Worm (Caenorhabditis elegans) whole organism, young adult: ENCODE data around the gene srh-79.
A peak's percentile ranks its signal among the peaks of the same experiment; 100 is the strongest.
"Not testable (repeated sequence)": the region's sequence is repeated elsewhere in the genome, so short reads cannot be mapped to it uniquely, and the experiment has no call there.

ENCODE experiments used
- B0035.1 ChIP-seq: sonication (generic microtip); optimal IDR thresholded peaks from 2 replicates; lab custom pipeline; 2016; ENCODE audit warnings: missing genetic modification characterization, mild to moderate bottlenecking, missing compliant biosample characterization, missing genotype, missing genetic modification reagents
- B0261.1 ChIP-seq: sonication (generic microtip); optimal IDR thresholded peaks from 2 replicates; lab custom pipeline; 2016; ENCODE audit warnings: mild to moderate bottlenecking, missing genetic modification characterization, moderate library complexity, missing compliant biosample characterization
- D2030.7 ChIP-seq: fragments of 200-800 bp; sonication (Bioruptor generic); IDR thresholded peaks from 2 replicates; pipeline ENCODE4 v1.3.6; 2022; ENCODE audit warnings: missing genetic modification reagents, missing genetic modification characterization, missing compliant biosample characterization
- F10E7.11 ChIP-seq: sonication (generic microtip); optimal IDR thresholded peaks from 2 replicates; lab custom pipeline; 2017; ENCODE audit warnings: mild to moderate bottlenecking, missing genetic modification characterization, moderate library complexity, missing compliant biosample characterization
- F22D6.2 ChIP-seq: sonication (generic microtip); optimal IDR thresholded peaks from 2 replicates; lab custom pipeline; 2016; ENCODE audit warnings: mild to moderate bottlenecking, missing genetic modification characterization, missing compliant biosample characterization
- F23B12.7 ChIP-seq: sonication (generic microtip); optimal IDR thresholded peaks from 2 replicates; lab custom pipeline; 2017; ENCODE audit warnings: missing genetic modification characterization, mild to moderate bottlenecking, missing compliant biosample characterization, antibody characterized with exemption, moderate library complexity; ENCODE audit not compliant: insufficient read depth
- T07F8.4 ChIP-seq: sonication (generic microtip); optimal IDR thresholded peaks from 2 replicates; lab custom pipeline; 2016; ENCODE audit warnings: mild to moderate bottlenecking, missing genetic modification characterization, moderate library complexity, missing compliant biosample characterization
- Y53F4B.3 ChIP-seq: fragments of 200-800 bp; sonication (Bioruptor generic); IDR thresholded peaks from 2 replicates; pipeline ENCODE4 v1.3.6; 2022; ENCODE audit warnings: missing genetic modification reagents, missing genetic modification characterization, missing compliant biosample characterization
- Y56A3A.18 ChIP-seq: fragments of 200-800 bp; sonication (Bioruptor generic); IDR thresholded peaks from 2 replicates; pipeline ENCODE4 v1.3.6; 2022; ENCODE audit warnings: missing genetic modification reagents, missing genetic modification characterization, missing compliant biosample characterization
- aptf-2 ChIP-seq: fragments of 200-800 bp; sonication (Bioruptor generic); conservative IDR thresholded peaks from 2 replicates; pipeline ENCODE4 v1.3.6; 2022; ENCODE audit warnings: missing genetic modification reagents, missing genetic modification characterization, missing compliant biosample characterization
- atf-7 ChIP-seq: sonication (generic microtip); optimal IDR thresholded peaks from 2 replicates; lab custom pipeline; 2017; ENCODE audit warnings: mild to moderate bottlenecking, missing genetic modification characterization, missing compliant biosample characterization
- ceh-91 ChIP-seq: fragments of 200-800 bp; sonication (Bioruptor generic); IDR thresholded peaks from 2 replicates; pipeline ENCODE4 v1.3.6; 2022; ENCODE audit warnings: missing genetic modification reagents, missing genetic modification characterization, missing compliant biosample characterization
- dpff-1 ChIP-seq: sonication (generic microtip); optimal IDR thresholded peaks from 2 replicates; lab custom pipeline; 2017; ENCODE audit warnings: mild to moderate bottlenecking, missing genetic modification characterization, missing compliant biosample characterization
- dpl-1 ChIP-seq: fragments of 150-350 bp; optimal IDR thresholded peaks from 2 replicates; lab custom pipeline; 2014; ENCODE audit warnings: missing biosample characterization, missing genetic modification reagents, missing genetic modification characterization
- efl-1 ChIP-seq: fragments of 150-350 bp; optimal IDR thresholded peaks from 2 replicates; lab custom pipeline; 2014; ENCODE audit warnings: missing biosample characterization, missing genetic modification reagents, missing genetic modification characterization
- egl-18 ChIP-seq: fragments of 200-800 bp; sonication (Bioruptor generic); IDR thresholded peaks from 2 replicates; pipeline ENCODE4 v1.3.6; 2022; ENCODE audit warnings: missing genetic modification reagents, missing genetic modification characterization, missing compliant biosample characterization
- ekl-4 ChIP-seq: fragments of 200-800 bp; sonication (Bioruptor generic); IDR thresholded peaks from 2 replicates; pipeline ENCODE4 v1.3.6; 2022; ENCODE audit warnings: missing genetic modification reagents, missing genetic modification characterization, missing compliant biosample characterization
- him-1 ChIP-seq: sonication (generic microtip); optimal IDR thresholded peaks from 2 replicates; lab custom pipeline; 2016; ENCODE audit warnings: missing genotype, missing genetic modification reagents, missing genetic modification characterization, missing compliant biosample characterization
- hmg-1.2 ChIP-seq: fragments of 200-800 bp; sonication (Bioruptor generic); IDR thresholded peaks from 2 replicates; pipeline ENCODE4 v1.3.6; 2022; ENCODE audit warnings: missing genetic modification reagents, missing genetic modification characterization, missing compliant biosample characterization
- lag-1 ChIP-seq: fragments of 200-800 bp; sonication (Bioruptor generic); IDR thresholded peaks from 2 replicates; pipeline ENCODE4 v1.3.6; 2022; ENCODE audit warnings: missing genetic modification reagents, missing genetic modification characterization, missing compliant biosample characterization
- lin-26 ChIP-seq: fragments of 200-800 bp; sonication (Bioruptor generic); IDR thresholded peaks from 2 replicates; pipeline ENCODE4 v1.3.6; 2022; ENCODE audit warnings: missing genetic modification reagents, missing genetic modification characterization, missing compliant biosample characterization
- lsl-1 ChIP-seq: fragments of 200-800 bp; sonication (Bioruptor generic); optimal IDR thresholded peaks from 2 replicates; lab custom pipeline; 2018; ENCODE audit warnings: mild to moderate bottlenecking, missing genetic modification characterization, moderate library complexity, missing compliant biosample characterization
- madf-6 ChIP-seq: fragments of 200-800 bp; sonication (Bioruptor generic); IDR thresholded peaks from 2 replicates; pipeline ENCODE4 v1.3.6; 2022; ENCODE audit warnings: missing genetic modification reagents, missing genetic modification characterization, missing compliant biosample characterization
- nfya-2 ChIP-seq: fragments of 200-800 bp; sonication (Bioruptor generic); IDR thresholded peaks from 2 replicates; pipeline ENCODE4 v1.3.6; 2022; ENCODE audit warnings: missing genetic modification reagents, missing genetic modification characterization, missing compliant biosample characterization
- nhr-90 ChIP-seq: sonication (generic microtip); optimal IDR thresholded peaks from 2 replicates; lab custom pipeline; 2016; ENCODE audit warnings: missing genotype, mild to moderate bottlenecking, missing genetic modification characterization, missing compliant biosample characterization
- pbrm-1 ChIP-seq: fragments of 200-800 bp; sonication (Bioruptor generic); IDR thresholded peaks from 2 replicates; pipeline ENCODE4 v1.3.6; 2022; ENCODE audit warnings: missing genetic modification reagents, missing genetic modification characterization, missing compliant biosample characterization
- repo-1 ChIP-seq: sonication (generic microtip); optimal IDR thresholded peaks from 2 replicates; lab custom pipeline; 2017; ENCODE audit warnings: mild to moderate bottlenecking, missing genetic modification characterization, missing compliant biosample characterization
- rpc-1 ChIP-seq, 2 experiments: fragments of 150-350 bp in 1 of 2; sonication (generic microtip) in 1 of 2; optimal IDR thresholded peaks; 2 replicates each; lab custom pipeline; 2014 to 2018; ENCODE audit warnings: missing biosample characterization in 1 of 2, missing genetic modification characterization in 1 of 2, missing genetic modification reagents in 1 of 2, missing genotype in 1 of 2
- snpc-4 ChIP-seq, 5 experiments: fragments of 150-350 bp in 1 of 5; sonication (generic microtip) in 4 of 5; optimal IDR thresholded peaks; 2 replicates each; lab custom pipeline; 2014 to 2018; ENCODE audit warnings: missing genetic modification characterization in 5 of 5, missing biosample characterization in 3 of 5, antibody characterized with exemption in 2 of 5, mild to moderate bottlenecking in 2 of 5, missing compliant biosample characterization in 2 of 5, missing genotype in 2 of 5, moderate library complexity in 2 of 5, missing genetic modification reagents in 1 of 5
- tbp1 ChIP-seq: fragments of 200-800 bp; sonication (Bioruptor generic); optimal IDR thresholded peaks from 2 replicates; lab custom pipeline; 2018; ENCODE audit warnings: mild to moderate bottlenecking, missing genetic modification characterization, missing compliant biosample characterization
- tbx-9 ChIP-seq: sonication (generic microtip); optimal IDR thresholded peaks from 2 replicates; lab custom pipeline; 2016; ENCODE audit warnings: borderline replicate concordance, missing genetic modification characterization, inconsistent platforms, missing compliant biosample characterization
- ztf-18 ChIP-seq: sonication (generic microtip); optimal IDR thresholded peaks from 2 replicates; lab custom pipeline; 2016; ENCODE audit warnings: missing genotype, mild to moderate bottlenecking, missing genetic modification characterization, missing compliant biosample characterization
- ztf-22 ChIP-seq: fragments of 200-800 bp; sonication (Bioruptor generic); optimal IDR thresholded peaks from 2 replicates; lab custom pipeline; 2018; ENCODE audit warnings: mild to moderate bottlenecking, missing genetic modification characterization, moderate library complexity, missing compliant biosample characterization
- ztf-26 ChIP-seq: sonication (generic microtip); optimal IDR thresholded peaks from 2 replicates; lab custom pipeline; 2017; ENCODE audit warnings: missing genetic modification characterization, missing compliant biosample characterization

The srh-79 gene

DNA sequence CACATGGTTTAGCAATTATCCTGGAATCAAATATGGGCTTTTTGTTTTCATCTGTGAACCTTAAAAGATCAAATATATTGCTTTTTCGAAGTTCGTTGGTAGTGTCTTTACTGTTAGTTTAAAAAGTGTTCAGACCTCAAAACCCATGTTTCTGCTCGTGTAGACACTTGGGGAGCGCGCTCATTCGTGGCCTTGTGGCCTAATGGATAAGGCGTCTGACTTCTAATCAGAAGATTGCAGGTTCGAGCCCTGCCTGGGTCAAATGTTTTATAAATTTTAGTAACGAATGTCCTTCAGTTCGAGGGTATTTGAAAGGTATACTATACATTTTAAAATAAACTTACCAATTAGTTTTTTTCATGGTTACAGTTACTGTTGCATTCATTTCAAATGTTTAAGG is 8.7 kb downstream of the srh-79 start:
- no peak for TF ChIP-seq nfya-2
- TF ChIP-seq lin-26 (GFP tag; lab: Robert Waterston, UW), result peak; percentile 55; the same call in 1 of the 2 replicates
- no peak for TF ChIP-seq ztf-22 (GFP tag; lab: Kevin White, UChicago)
- TF ChIP-seq B0261.1, result peak; percentile 71
- peak; percentile 67 for TF ChIP-seq him-1
- 0 out of 2 replicates have a peak, but pooled peaks have one; percentile 44 for TF ChIP-seq D2030.7 (GFP tag; lab: Robert Waterston, UW)
- TF ChIP-seq tbp1 (GFP tag; lab: Kevin White, UChicago), result peak; percentile 90
- TF ChIP-seq pbrm-1 (GFP tag; lab: Robert Waterston, UW), result peak; percentile 31; the same call in 1 of the 2 replicates
- peak; percentile 54 for TF ChIP-seq rpc-1 (optimal IDR thresholded peaks at IDR 0.05; lab: Kevin White, UChicago)
- TF ChIP-seq rpc-1 (tag; optimal IDR thresholded peaks at IDR 0.05; lab: Kevin White, UChicago), result peak; percentile 73
- TF ChIP-seq ceh-91 (GFP tag; lab: Robert Waterston, UW), result no peak
- TF ChIP-seq egl-18 (GFP tag; lab: Robert Waterston, UW), result no peak
- no peak for TF ChIP-seq T07F8.4 (tag; lab: Kevin White, UChicago)
- TF ChIP-seq lsl-1 (GFP tag; lab: Kevin White, UChicago), result no peak
- TF ChIP-seq ztf-26 (tag; lab: Kevin White, UChicago), result no peak
- TF ChIP-seq ztf-18, result peak; percentile 15
- TF ChIP-seq Y56A3A.18 (GFP tag; lab: Robert Waterston, UW), result 0 out of 2 replicates have a peak, but pooled peaks have one; percentile 30
- TF ChIP-seq ekl-4, result no peak
- TF ChIP-seq snpc-4 (GFP tag; optimal IDR thresholded peaks at IDR 0.05; lab: Kevin White, UChicago), result no peak
- no peak for TF ChIP-seq snpc-4 (tag; optimal IDR thresholded peaks at IDR 0.05; lab: Kevin White, UChicago)
- TF ChIP-seq F23B12.7, result peak; percentile 60

DNA sequence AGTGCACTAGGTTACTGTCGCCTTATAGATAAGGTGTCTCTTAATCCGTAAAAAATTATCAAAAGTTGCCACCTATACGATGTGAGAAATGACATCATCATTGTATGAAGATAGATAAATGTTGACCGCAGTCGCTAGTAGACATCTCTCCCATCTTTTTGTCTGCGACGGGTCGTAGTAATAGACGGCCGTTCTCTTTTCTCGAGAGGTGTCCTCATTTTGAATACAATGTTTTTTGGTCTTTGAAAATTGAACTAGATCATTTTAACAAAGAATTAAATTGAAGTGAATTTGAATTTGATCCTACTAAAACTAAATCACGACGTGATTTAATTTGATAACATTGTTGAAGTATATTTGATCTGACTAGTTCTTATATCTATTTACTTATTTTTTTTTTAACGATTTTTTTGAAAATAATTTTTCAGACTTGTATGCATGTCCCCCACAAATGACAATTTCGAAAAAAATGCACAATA is 11.1 kb downstream of the srh-79 start, which contains the start of the genes str-31 and nhr-172:
str-31 (minus strand) TSS at position 101 of the 479 bp plus-strand sequence.
nhr-172 (plus strand) TSS at position 429 of the 479 bp plus-strand sequence.
- no peak for TF ChIP-seq F10E7.11 (tag; lab: Kevin White, UChicago)
- TF ChIP-seq repo-1 (tag; lab: Kevin White, UChicago), result no peak
- no peak for TF ChIP-seq dpl-1 (GFP tag; lab: Kevin White, UChicago)
- no peak for TF ChIP-seq Y53F4B.3 (GFP tag; lab: Robert Waterston, UW)
- TF ChIP-seq ceh-91 (GFP tag; lab: Robert Waterston, UW), result no peak
- no peak for TF ChIP-seq hmg-1.2 (GFP tag; lab: Robert Waterston, UW)
- no peak for TF ChIP-seq aptf-2
- TF ChIP-seq efl-1 (GFP tag; lab: Kevin White, UChicago), result no peak
- TF ChIP-seq B0035.1 (tag; lab: Kevin White, UChicago), result no peak
- TF ChIP-seq tbx-9 (tag; lab: Kevin White, UChicago), result no peak
- no peak for TF ChIP-seq madf-6 (GFP tag; lab: Robert Waterston, UW)
- no peak for TF ChIP-seq nhr-90 (tag; lab: Kevin White, UChicago)
- TF ChIP-seq tbp1 (GFP tag; lab: Kevin White, UChicago), result no peak
- TF ChIP-seq atf-7 (tag; lab: Kevin White, UChicago), result no peak
- TF ChIP-seq dpff-1 (tag; lab: Kevin White, UChicago), result no peak
- TF ChIP-seq lag-1 (GFP tag; lab: Robert Waterston, UW), result no peak
- no peak for TF ChIP-seq T07F8.4 (tag; lab: Kevin White, UChicago)
- no peak for TF ChIP-seq F22D6.2

DNA sequence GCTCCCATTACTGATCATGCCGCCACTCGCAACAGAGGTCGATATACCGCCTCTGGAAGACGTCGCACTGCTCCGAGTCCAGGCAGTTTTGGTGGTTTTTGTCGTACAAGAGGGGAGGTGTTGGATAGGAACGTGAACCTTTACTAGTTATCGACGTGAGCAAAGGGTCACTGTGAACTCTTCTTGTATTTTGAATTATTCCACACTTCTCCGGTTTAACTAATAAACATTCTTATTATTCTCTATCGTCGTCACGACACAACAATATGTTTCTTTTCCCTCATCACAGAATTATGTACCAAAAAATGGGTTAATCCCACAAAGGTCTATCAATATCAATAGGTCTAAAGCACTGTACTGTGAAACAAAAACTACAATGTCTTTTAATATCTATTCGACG is 13.9 kb downstream of the srh-79 start, which contains the start of gene nhr-171:
nhr-171 (plus strand) TSS at position 301 of the 400 bp plus-strand sequence.
- not testable (repeated sequence) for TF ChIP-seq egl-18 (GFP tag; lab: Robert Waterston, UW); repo-1 (tag; lab: Kevin White, UChicago); tbp1 (GFP tag; lab: Kevin White, UChicago)
- TF ChIP-seq, all 124 proteins: peak for 0; not testable (repeated sequence) for 124
